Worm (Caenorhabditis elegans) whole organism, L4/young adult: ENCODE results near the gene nhr-141.

Experiments used
- W03F9.2 ChIP-seq: fragments of 150-350 bp; optimal IDR thresholded peaks from 2 replicates; lab custom pipeline; 2014; ENCODE audit warnings: missing biosample characterization, missing genetic modification characterization
- dao-5 ChIP-seq: sonication (generic microtip); optimal IDR thresholded peaks from 2 replicates; lab custom pipeline; 2016; ENCODE audit warnings: missing genotype, missing genetic modification characterization, moderate library complexity, missing compliant biosample characterization
- him-1 ChIP-seq: sonication (generic microtip); optimal IDR thresholded peaks from 2 replicates; lab custom pipeline; 2016; ENCODE audit warnings: missing genotype, missing genetic modification reagents, missing genetic modification characterization, missing compliant biosample characterization

Gene nhr-141

ce11 chrV:7437985-7438384, 6.5 kb upstream of the nhr-141 start, which contains the start of gene F25E5.16:
F25E5.16 (plus strand) TSS chrV:7438285.
- TF ChIP-seq him-1 (no peak), dao-5 (tag; lab: Kevin White, UChicago) (no peak), W03F9.2 (tag; lab: Kevin White, UChicago) (no peak)

DNA sequence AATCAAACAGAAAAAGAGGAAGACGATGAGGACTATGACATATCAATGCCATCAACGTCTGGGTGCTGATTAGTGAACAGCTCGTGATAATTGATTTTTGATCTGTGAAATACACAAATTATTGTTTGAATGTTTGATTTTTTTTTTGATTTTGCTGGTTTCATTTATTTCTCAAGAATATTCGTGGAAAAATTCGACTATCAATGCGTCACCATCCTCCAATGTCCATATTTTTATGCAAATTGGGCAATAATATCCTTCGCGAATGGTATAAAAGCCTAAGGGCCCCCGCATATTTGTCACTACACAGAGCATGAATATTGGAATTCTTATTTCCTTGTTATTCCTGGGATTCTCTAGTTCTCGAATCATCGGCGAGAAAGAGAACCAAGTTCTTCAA, 4.7 kb upstream of the nhr-141 start, which contains the start of gene try-13:
Gene try-13 (plus strand): TSS at position 301 of the 400 bp plus-strand sequence.
- TF ChIP-seq W03F9.2 (tag; lab: Kevin White, UChicago) (no peak), dao-5 (tag; lab: Kevin White, UChicago) (no peak), him-1 (no peak)

DNA sequence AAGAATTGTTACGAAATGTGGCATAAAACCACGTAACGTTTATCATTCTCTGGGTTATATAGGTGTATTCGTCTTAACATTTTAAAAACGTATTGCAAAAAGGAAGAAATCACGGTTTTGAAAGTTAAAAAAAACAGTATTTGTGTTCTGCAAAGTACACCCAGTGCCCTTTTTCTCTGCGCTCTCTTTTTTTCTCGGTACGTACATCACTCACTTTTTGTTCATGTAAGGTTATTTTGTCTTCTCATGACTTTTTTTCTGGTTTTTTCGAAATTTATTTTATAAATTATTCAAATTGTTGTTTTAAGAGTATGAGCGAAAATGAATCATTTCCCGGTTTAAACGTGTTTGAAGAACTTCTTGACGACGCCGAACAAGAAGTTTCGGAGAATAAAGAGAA, 2.5 kb downstream of the nhr-141 start, which contains the start of gene F25E5.5:
Gene F25E5.5 (plus strand): TSS at position 301 of the 400 bp plus-strand sequence.
- TF ChIP-seq dao-5 (tag; lab: Kevin White, UChicago) (no peak), him-1 (no peak), W03F9.2 (tag; lab: Kevin White, UChicago) (no peak)

DNA sequence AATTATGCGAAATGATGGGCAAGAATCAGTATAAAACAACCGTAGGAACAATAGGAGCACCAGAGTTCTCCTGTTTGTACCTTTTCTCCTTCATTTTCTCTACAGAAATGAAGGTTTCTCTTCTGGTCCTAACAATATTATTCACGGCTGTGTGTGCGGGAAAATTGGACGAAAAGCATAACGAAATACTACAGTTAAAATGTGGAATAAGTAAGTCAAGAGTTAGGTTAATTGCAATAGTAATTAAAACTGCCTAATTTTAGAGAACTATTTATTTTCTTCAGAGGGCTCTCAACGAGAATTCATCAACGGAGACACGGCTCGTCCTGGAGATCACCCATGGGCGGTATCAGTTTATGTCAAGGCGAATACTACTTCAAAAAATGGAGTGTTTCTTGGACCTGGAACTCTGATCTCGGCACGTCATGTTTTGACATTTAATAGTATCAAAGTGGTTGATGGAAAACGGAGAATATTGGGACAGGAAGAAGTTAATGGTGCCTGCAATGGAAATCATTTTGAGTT, 4.9 kb downstream of the nhr-141 start, which contains the start of gene try-12:
Gene try-12 (plus strand): TSS at position 51 of the 525 bp plus-strand sequence.
- TF ChIP-seq dao-5 (tag; lab: Kevin White, UChicago) (no peak), him-1 (no peak), W03F9.2 (tag; lab: Kevin White, UChicago) (no peak)

- TF ChIP-seq W03F9.2 (tag; lab: Kevin White, UChicago), result no peak
- no peak for TF ChIP-seq him-1
- TF ChIP-seq dao-5 (tag; lab: Kevin White, UChicago), result no peak
Observed at ce11 chrV:7451421-7451820, 7.0 kb downstream of the nhr-141 start, which contains the start of gene try-11. try-11 (plus strand) TSS chrV:7451721.

DNA sequence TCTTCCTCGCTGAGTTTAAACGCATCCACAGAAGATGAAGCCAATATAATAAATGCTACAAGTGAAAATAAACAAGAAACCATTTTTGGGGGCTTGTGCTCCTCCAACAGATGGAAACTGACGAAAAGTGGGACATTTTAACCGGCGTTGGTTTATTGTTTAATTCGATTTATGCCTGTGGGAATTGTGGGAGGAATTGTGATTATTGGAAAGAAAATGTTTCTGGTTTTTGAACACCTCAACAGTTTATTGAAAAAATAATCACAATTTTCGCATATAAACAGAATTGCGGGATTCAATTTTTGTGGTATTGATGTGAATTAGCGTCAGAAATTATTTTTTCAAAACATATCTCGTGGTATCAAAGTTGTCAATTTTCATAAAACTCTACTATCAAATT, 9.8 kb downstream of the nhr-141 start, which contains the start of gene try-8:
Gene try-8 (minus strand): TSS at position 101 of the 400 bp plus-strand sequence.
- TF ChIP-seq W03F9.2 (tag; lab: Kevin White, UChicago), result no peak
- TF ChIP-seq dao-5 (tag; lab: Kevin White, UChicago), result no peak
- TF ChIP-seq him-1, result no peak

DNA sequence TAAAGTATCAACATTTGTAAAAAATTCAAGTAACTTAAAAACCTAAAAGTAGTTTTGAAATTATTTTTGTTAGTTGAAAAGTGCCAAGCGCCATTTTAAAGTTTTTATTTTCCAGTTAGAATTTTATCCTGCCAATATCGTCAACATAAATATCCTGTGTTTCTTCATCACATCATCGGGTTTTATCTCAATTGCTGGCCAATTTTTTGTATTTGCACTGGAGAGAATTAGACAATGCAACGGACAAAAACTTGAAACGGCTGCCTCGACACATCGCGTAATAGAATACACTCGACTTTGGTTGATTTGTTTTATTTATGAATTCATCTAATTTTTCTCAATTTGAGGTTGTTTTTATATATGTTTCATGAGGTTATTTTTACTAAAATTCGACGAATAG, 10.5 kb downstream of the nhr-141 start, which contains the start of gene F25E5.2:
Gene F25E5.2 (plus strand): TSS at position 301 of the 400 bp plus-strand sequence.
- no peak for TF ChIP-seq W03F9.2 (tag; lab: Kevin White, UChicago)
- no peak for TF ChIP-seq him-1
- no peak for TF ChIP-seq dao-5 (tag; lab: Kevin White, UChicago)

ce11 chrV:7460898-7461297, 16.4 kb downstream of the nhr-141 start, which contains the start of gene srh-92:
srh-92 (minus strand) TSS chrV:7460998.
- no peak for TF ChIP-seq W03F9.2 (tag; lab: Kevin White, UChicago)
- no peak for TF ChIP-seq him-1
- TF ChIP-seq dao-5 (tag; lab: Kevin White, UChicago), result no peak

ce11 chrV:7464696-7465095, 20.2 kb downstream of the nhr-141 start, which contains the start of gene srh-89:
srh-89 (minus strand) TSS chrV:7464796.
- TF ChIP-seq him-1 (no peak), dao-5 (tag; lab: Kevin White, UChicago) (no peak), W03F9.2 (tag; lab: Kevin White, UChicago) (no peak)

ce11 chrV:7465509-7465908, 21.0 kb downstream of the nhr-141 start, which contains the start of gene F25E5.1:
F25E5.1 (plus strand) TSS chrV:7465884.
- TF ChIP-seq W03F9.2 (tag; lab: Kevin White, UChicago), result no peak
- no peak for TF ChIP-seq dao-5 (tag; lab: Kevin White, UChicago)
- no peak for TF ChIP-seq him-1

- TF ChIP-seq W03F9.2 (tag; lab: Kevin White, UChicago) (no peak), him-1 (no peak), dao-5 (tag; lab: Kevin White, UChicago) (no peak)
Observed at ce11 chrV:7472815-7473214, 28.4 kb downstream of the nhr-141 start, which contains the start of gene str-28. str-28 (minus strand) TSS chrV:7472915.

DNA sequence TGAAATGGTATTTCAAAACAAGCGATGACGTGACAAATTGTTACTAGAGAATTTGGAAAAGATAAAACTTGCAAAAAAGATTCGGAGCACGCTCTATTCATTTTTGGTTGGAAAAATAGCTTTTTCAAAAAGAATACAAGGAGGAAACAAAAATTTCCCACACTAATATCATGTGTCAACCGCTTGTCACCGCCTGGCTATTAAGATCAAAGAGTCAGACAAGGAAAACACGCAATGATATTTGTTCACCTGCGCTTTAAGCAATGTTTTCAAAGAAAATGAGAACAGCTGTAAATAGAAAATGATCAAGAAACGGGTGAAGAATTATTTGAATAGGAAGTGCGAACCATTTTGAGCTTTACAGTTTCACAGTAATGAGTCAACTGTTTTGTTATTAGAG, 32.3 kb downstream of the nhr-141 start, which contains the start of gene srh-125:
Gene srh-125 (minus strand): TSS at position 101 of the 400 bp plus-strand sequence.
- TF ChIP-seq dao-5 (tag; lab: Kevin White, UChicago) (no peak), him-1 (no peak), W03F9.2 (tag; lab: Kevin White, UChicago) (no peak)

DNA sequence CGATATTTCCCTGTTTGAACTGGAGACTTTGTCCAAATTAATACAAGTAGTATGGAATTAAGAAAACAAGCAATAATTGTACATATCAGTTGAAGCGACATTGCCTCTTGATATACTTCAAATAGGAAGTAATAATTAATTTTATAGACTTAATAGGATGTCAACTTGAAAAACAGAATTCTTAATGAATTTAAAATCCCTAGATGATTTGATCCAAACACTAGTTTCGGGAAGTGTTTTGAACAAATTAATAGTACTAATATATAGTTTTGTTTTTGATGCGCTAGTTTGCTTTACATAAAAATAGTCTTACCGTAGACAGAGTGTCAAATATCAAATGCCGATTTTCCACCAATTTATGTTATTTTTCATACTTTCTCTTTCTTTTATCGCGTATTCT, 33.9 kb downstream of the nhr-141 start, which contains the start of gene str-190:
Gene str-190 (minus strand): TSS at position 101 of the 400 bp plus-strand sequence.
- no peak for TF ChIP-seq dao-5 (tag; lab: Kevin White, UChicago)
- no peak for TF ChIP-seq W03F9.2 (tag; lab: Kevin White, UChicago)
- TF ChIP-seq him-1, result no peak

DNA sequence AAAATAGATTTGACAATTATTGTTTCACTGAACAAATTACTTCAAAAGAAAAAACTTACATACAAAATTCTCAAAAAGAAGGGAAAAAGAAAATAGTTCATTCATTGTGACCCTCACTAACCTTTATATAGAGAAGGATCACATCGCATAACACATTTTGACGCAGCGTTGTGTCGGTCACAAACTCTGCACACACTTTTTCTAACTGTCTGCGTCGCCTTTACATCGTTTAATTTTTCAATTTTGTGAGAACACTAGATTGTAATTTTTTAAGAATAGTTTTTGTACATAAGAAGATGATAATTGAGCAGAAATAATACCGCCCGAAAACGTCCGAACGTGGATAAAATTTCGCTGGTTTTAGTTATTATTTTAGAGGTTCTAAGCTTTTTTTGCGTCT, 36.5 kb downstream of the nhr-141 start, which contains the start of gene C18B10.6:
Gene C18B10.6 (minus strand): TSS at position 101 of the 400 bp plus-strand sequence.
- TF ChIP-seq him-1 (no peak), dao-5 (tag; lab: Kevin White, UChicago) (no peak), W03F9.2 (tag; lab: Kevin White, UChicago) (no peak)
